Fruit fly (Drosophila melanogaster): ENCODE measurements around the gene rudhira.
A peak's percentile ranks its signal among the peaks of the same experiment; 100 is the strongest.

Gene rudhira

DNA sequence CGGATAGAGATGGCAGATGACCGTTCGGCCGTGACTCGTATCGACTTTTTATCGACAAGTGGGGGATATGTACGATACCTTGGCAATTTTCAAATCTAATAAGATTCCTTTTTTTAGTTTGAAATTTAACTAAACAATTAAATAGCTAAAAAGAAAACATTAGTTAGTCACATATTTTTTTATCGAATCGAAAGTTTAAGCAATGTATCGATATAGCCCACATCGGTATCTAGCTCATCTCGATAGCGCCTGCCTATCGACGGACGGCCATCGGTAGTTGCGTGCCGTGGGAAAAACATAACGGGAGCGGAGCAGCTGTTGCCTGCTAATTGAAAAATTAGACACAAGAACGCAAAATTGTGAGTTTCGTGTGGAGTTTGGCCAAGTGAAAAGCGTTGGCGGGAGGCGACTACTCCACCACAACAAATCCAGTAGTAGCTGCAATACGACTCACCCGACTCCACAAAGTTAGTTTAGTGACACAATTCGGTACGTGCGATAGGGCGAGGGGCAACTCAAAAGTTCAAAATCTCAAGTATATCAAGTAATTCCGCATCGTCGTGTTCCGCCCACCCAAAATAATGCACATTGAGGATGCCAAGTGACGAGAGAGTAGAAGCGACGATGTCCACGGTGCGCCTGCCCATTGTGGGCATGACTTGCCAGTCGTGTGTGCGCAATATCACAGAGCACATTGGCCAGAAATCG lies 38.2 kb downstream of the rudhira start, which contains the start of the genes CG10347 and ATP7 (continued):
- TF ChIP-seq CG1621 (tag; optimal IDR thresholded peaks at IDR 0.05) (peak; percentile 16), esn (GFP tag; optimal IDR thresholded peaks at IDR 0.05) (peak; percentile 50), CG6792 (GFP tag; optimal IDR thresholded peaks at IDR 0.05) (no peak), Ets96B (tag; optimal IDR thresholded peaks at IDR 0.05) (no peak), CG10631 (GFP tag; optimal IDR thresholded peaks at IDR 0.05) (peak; percentile 13), CG11902 (GFP tag; optimal IDR thresholded peaks at IDR 0.05) (no peak), CG15336 (GFP tag; IDR thresholded peaks at IDR 0.05) (peak; percentile 13; the same call in 1 of the 2 replicates), CG10669 (GFP tag; optimal IDR thresholded peaks at IDR 0.05) (no peak), acj6 (GFP tag; optimal IDR thresholded peaks at IDR 0.05) (peak; percentile 7), cyc (GFP tag; optimal IDR thresholded peaks at IDR 0.05) (peak; percentile 7), fkh (GFP tag; optimal IDR thresholded peaks at IDR 0.05) (peak; percentile 41), OdsH (GFP tag; optimal IDR thresholded peaks at IDR 0.05) (peak; percentile 25), CG11294 (GFP tag; IDR thresholded peaks at IDR 0.05) (no peak), Ets21C (GFP tag; optimal IDR thresholded peaks at IDR 0.05) (peak; percentile 7)

DNA sequence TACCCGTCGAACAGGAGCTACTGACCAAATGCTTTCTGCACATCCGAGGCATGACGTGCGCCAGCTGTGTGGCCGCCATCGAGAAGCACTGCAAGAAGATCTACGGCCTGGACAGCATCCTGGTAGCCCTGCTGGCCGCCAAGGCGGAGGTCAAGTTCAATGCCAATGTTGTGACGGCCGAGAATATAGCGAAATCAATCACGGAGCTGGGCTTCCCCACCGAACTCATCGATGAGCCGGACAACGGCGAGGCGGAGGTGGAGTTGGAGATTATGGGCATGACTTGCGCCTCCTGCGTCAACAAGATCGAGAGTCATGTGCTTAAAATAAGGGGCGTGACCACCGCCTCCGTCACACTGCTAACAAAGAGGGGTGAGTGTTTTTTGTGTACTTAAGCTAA lies 39.3 kb downstream of the rudhira start:
- TF ChIP-seq vri (GFP tag; optimal IDR thresholded peaks at IDR 0.05) = no peak
- peak; percentile 76 for TF ChIP-seq svp (GFP tag)
- TF ChIP-seq Gug (GFP tag; IDR thresholded peaks at IDR 0.05) = no peak

DNA sequence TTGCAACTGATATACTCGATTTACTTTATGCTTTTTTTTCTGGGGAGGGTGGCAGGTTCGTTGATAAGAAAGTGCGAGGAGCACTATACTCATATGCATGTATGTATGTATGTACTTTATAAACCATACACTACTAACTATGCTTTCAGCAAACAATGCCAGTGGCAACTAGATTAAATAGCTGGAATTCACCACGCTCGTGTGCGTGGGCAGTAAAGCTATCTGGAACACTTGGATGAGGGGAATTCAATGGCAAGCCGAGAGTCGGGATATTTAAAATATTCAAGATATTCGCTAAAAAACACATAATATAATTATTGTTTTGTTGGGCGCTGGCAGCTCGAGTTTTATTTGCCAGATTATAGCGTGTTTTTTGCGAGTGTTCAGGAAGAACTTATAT lies 40.2 kb downstream of the rudhira start:
- TF ChIP-seq fkh (GFP tag; optimal IDR thresholded peaks at IDR 0.05) (peak; percentile 35), CG32006 (GFP tag; optimal IDR thresholded peaks at IDR 0.05) (peak; percentile 17), CG15336 (GFP tag; IDR thresholded peaks at IDR 0.05) (peak; percentile 40; the same call in 1 of the 2 replicates), vri (GFP tag; optimal IDR thresholded peaks at IDR 0.05) (no peak), eg (GFP tag; IDR thresholded peaks at IDR 0.05) (0 out of 3 replicates have a peak, but pooled peaks have one; percentile 17), Eip78C (GFP tag) (peak; percentile 68), svp (GFP tag) (peak; percentile 70), CG4318 (GFP tag; optimal IDR thresholded peaks at IDR 0.05) (no peak), CG10669 (GFP tag; optimal IDR thresholded peaks at IDR 0.05) (peak; percentile 20)

DNA sequence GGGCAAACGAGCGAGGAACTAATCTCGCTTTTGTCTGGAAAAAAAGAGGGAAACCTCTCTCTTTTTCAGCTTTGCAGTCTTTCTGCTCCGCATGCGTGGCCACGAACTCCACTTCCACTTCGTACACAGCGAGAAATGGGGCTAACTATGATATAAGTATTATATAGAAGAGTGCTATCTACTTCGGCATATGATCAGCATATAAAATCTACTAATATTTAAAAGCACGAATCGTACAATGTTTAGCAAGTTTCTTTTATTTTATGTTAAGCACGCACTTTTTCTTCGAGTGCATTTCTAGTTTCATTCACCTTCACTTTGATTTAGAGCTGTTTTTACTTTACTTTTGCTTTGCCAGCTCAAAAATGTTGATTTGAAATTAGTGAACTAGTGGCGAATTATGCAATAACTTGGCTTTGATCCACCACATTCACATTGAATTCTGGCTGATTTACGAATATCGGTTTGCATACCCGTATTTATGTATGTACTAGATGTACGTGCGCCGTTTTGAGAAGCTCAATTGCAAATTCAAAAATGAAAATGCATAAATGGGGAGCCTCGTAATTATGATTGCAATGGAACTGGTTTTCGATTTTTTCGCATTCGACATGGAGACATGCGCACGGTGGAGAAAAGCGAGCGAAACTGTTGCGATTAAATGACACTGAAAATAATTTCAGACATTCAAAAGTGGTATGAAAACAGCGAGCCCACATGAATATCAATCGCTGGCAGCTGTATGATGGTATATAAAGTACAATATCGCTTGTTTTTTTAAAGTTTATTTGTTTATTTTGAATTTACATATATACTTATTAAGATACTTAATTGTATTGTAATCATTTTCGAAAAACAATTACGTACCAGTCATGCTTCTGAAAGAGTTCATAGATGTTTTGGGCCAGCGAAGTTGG lies 41.1 kb downstream of the rudhira start:
- TF ChIP-seq CG6276 (GFP tag; optimal IDR thresholded peaks at IDR 0.05) (peak; percentile 93), CG6792 (GFP tag; optimal IDR thresholded peaks at IDR 0.05) (peak; percentile 88), CG6808 (GFP tag; optimal IDR thresholded peaks at IDR 0.05) (peak; percentile 93), CG8632 (GFP tag; optimal IDR thresholded peaks at IDR 0.05) (peak; percentile 89), CG31627 (GFP tag; optimal IDR thresholded peaks at IDR 0.05) (peak; percentile 81), Blimp-1 (GFP tag; optimal IDR thresholded peaks at IDR 0.05) (peak; percentile 51), Lpt (GFP tag; optimal IDR thresholded peaks at IDR 0.05) (peak; percentile 93), CG8319 (GFP tag; optimal IDR thresholded peaks at IDR 0.05) (peak; percentile 78), CG3032 (tag; optimal IDR thresholded peaks at IDR 0.05) (peak; percentile 95), net (GFP tag; optimal IDR thresholded peaks at IDR 0.05) (peak; percentile 95), CG8119 (GFP tag; IDR thresholded peaks at IDR 0.05) (peak; percentile 96), CG11902 (GFP tag; optimal IDR thresholded peaks at IDR 0.05) (peak; percentile 77), CG4318 (GFP tag; optimal IDR thresholded peaks at IDR 0.05) (peak; percentile 94), CG32006 (GFP tag; optimal IDR thresholded peaks at IDR 0.05) (peak; percentile 95), CG11294 (GFP tag; IDR thresholded peaks at IDR 0.05) (peak; percentile 93), ss (GFP tag; optimal IDR thresholded peaks at IDR 0.05) (peak; percentile 93 to 94), CG9139 (GFP tag; optimal IDR thresholded peaks at IDR 0.05) (peak; percentile 86), pdm3 (GFP tag; optimal IDR thresholded peaks at IDR 0.05) (peak; percentile 93), Smox (GFP tag; optimal IDR thresholded peaks at IDR 0.05) (peak; percentile 75), Hr38 (GFP tag; optimal IDR thresholded peaks at IDR 0.05) (no peak), svp (GFP tag) (peak; percentile 88), Gug (GFP tag; IDR thresholded peaks at IDR 0.05) (peak; percentile 95), CG10631 (GFP tag; optimal IDR thresholded peaks at IDR 0.05) (peak; percentile 87), Sox14 (GFP tag; optimal IDR thresholded peaks at IDR 0.05) (peak; percentile 92), CG10669 (GFP tag; optimal IDR thresholded peaks at IDR 0.05) (peak; percentile 89), Sox15 (GFP tag; optimal IDR thresholded peaks at IDR 0.05) (peak; percentile 83), topi (GFP tag; optimal IDR thresholded peaks at IDR 0.05) (peak; percentile 87), OdsH (GFP tag; optimal IDR thresholded peaks at IDR 0.05) (peak; percentile 93), Eip93F (GFP tag; optimal IDR thresholded peaks at IDR 0.05) (peak; percentile 0), CG1621 (tag; optimal IDR thresholded peaks at IDR 0.05) (peak; percentile 90), acj6 (GFP tag; optimal IDR thresholded peaks at IDR 0.05) (peak; percentile 93)

Data from whole organism, prepupa.